Fruit fly (Drosophila melanogaster) whole organism, embryonic: ENCODE results near the gene Psn.

ENCODE experiments used
- CG10321 ChIP-seq: fragments of 200-800 bp; sonication (Bioruptor generic); IDR thresholded peaks from 2 replicates; pipeline ENCODE4 v1.3.6; 2022; ENCODE audit warnings: missing biosample characterization, missing genetic modification characterization
- CG12104 ChIP-seq: fragments of 200-800 bp; sonication (Bioruptor generic); optimal IDR thresholded peaks from 3 replicates; lab custom pipeline; 2016; ENCODE audit warnings: missing biosample characterization, missing genetic modification characterization
- CG12299 ChIP-seq: fragments of 200-800 bp; sonication (Bioruptor generic); optimal IDR thresholded peaks from 2 replicates; lab custom pipeline; 2018; ENCODE audit warnings: missing biosample characterization, mild to moderate bottlenecking, missing genetic modification characterization
- CG1603 ChIP-seq: fragments of 200-800 bp; sonication (Bioruptor generic); optimal IDR thresholded peaks from 2 replicates; lab custom pipeline; 2019; ENCODE audit warnings: missing biosample characterization, mild to moderate bottlenecking, missing genetic modification characterization, moderate library complexity
- CG16813 ChIP-seq: fragments of 200-800 bp; sonication (Bioruptor generic); IDR thresholded peaks from 3 replicates; pipeline ENCODE4 v1.3.6; 2022; ENCODE audit warnings: missing biosample characterization, missing genetic modification characterization; ENCODE audit not compliant: partially characterized antibody
- CG1792 ChIP-seq: fragments of 200-800 bp; sonication (Bioruptor generic); optimal IDR thresholded peaks from 2 replicates; lab custom pipeline; 2016; ENCODE audit warnings: missing biosample characterization, missing genetic modification characterization
- CG18262 ChIP-seq: fragments of 200-800 bp; optimal IDR thresholded peaks from 3 replicates; lab custom pipeline; 2019; ENCODE audit warnings: missing biosample characterization, mild to moderate bottlenecking, missing genetic modification characterization, moderate library complexity
- CG2889 ChIP-seq: fragments of 200-800 bp; sonication (Bioruptor generic); IDR thresholded peaks from 3 replicates; pipeline ENCODE4 v1.3.6; 2022; ENCODE audit warnings: missing biosample characterization, missing genetic modification characterization
- CG30431 ChIP-seq: fragments of 200-800 bp; sonication (Bioruptor generic); optimal IDR thresholded peaks from 2 replicates; lab custom pipeline; 2017; ENCODE audit warnings: missing biosample characterization, missing genetic modification characterization
- CG3065 ChIP-seq: fragments of 200-800 bp; sonication (Bioruptor generic); optimal IDR thresholded peaks from 2 replicates; lab custom pipeline; 2016; ENCODE audit warnings: missing biosample characterization, missing genetic modification characterization
- CG42726 ChIP-seq: fragments of 200-800 bp; sonication (Bioruptor generic); IDR thresholded peaks from 2 replicates; pipeline ENCODE4 v1.3.6; 2022; ENCODE audit warnings: missing biosample characterization, missing genetic modification characterization; ENCODE audit not compliant: partially characterized antibody
- CG4404 ChIP-seq: fragments of 200-800 bp; sonication (Bioruptor generic); IDR thresholded peaks from 2 replicates; pipeline ENCODE4 v1.3.6; 2022; ENCODE audit warnings: missing biosample characterization, missing genetic modification characterization
- CG4617 ChIP-seq: fragments of 200-800 bp; sonication (Bioruptor generic); optimal IDR thresholded peaks from 3 replicates; lab custom pipeline; 2016; ENCODE audit warnings: missing biosample characterization, missing genetic modification characterization, borderline replicate concordance
- CG6254 ChIP-seq: fragments of 200-800 bp; sonication (Bioruptor generic); optimal IDR thresholded peaks from 3 replicates; lab custom pipeline; 2017; ENCODE audit warnings: mild to moderate bottlenecking, missing biosample characterization, missing genetic modification reagents, missing genetic modification characterization
- CG7963 ChIP-seq: fragments of 200-800 bp; sonication (Bioruptor generic); IDR thresholded peaks from 3 replicates; pipeline ENCODE4 v1.3.6; 2022; ENCODE audit warnings: missing biosample characterization, missing genetic modification characterization; ENCODE audit not compliant: partially characterized antibody
- CG8290 ChIP-seq, 3 experiments: fragments of 200-800 bp; sonication (Bioruptor generic); optimal IDR thresholded peaks; 2 replicates each; lab custom pipeline; 2016 to 2019; ENCODE audit warnings: missing biosample characterization in 3 of 3, missing genetic modification characterization in 3 of 3, mild to moderate bottlenecking in 2 of 3, moderate library complexity in 1 of 3
- CG9932 ChIP-seq: fragments of 200-800 bp; sonication (Bioruptor generic); IDR thresholded peaks from 2 replicates; pipeline ENCODE4 v1.3.6; 2022; ENCODE audit warnings: missing biosample characterization, missing genetic modification characterization
- D ChIP-seq, 2 experiments: fragments of 200-800 bp in 1 of 2; fragments of >200 bp in 1 of 2; sonication (Bioruptor generic) in 1 of 2; optimal IDR thresholded peaks; 2 replicates in 1 of 2; 3 replicates in 1 of 2; lab custom pipeline; 2017; ENCODE audit warnings: mild to moderate bottlenecking in 1 of 2, missing biosample characterization in 1 of 2, missing genetic modification characterization in 1 of 2, missing genetic modification reagents in 1 of 2
- Dfd ChIP-seq, 2 experiments: fragments of >200 bp; optimal IDR thresholded peaks; 2 replicates each; lab custom pipeline; 2017; ENCODE audit warnings: missing biosample characterization in 2 of 2, missing genetic modification characterization in 2 of 2
- Dp ChIP-seq: fragments of 200-800 bp; sonication (Bioruptor generic); optimal IDR thresholded peaks from 2 replicates; lab custom pipeline; 2018; ENCODE audit warnings: missing biosample characterization, mild to moderate bottlenecking, missing genetic modification characterization, moderate library complexity
- Eip74EF ChIP-seq, 2 experiments: fragments of 200-800 bp in 1 of 2; fragments of >200 bp in 1 of 2; sonication (Bioruptor generic) in 1 of 2; optimal IDR thresholded peaks; 2 replicates each; lab custom pipeline; 2017 to 2019; ENCODE audit warnings: missing biosample characterization in 2 of 2, missing genetic modification characterization in 2 of 2, mild to moderate bottlenecking in 1 of 2, moderate library complexity in 1 of 2
- Ets97D ChIP-seq: fragments of 200-800 bp; sonication (Bioruptor generic); optimal IDR thresholded peaks from 3 replicates; lab custom pipeline; 2016; ENCODE audit warnings: missing biosample characterization, missing genetic modification characterization
- Hand ChIP-seq: fragments of 200-800 bp; sonication (Bioruptor generic); optimal IDR thresholded peaks from 2 replicates; lab custom pipeline; 2017; ENCODE audit warnings: mild to moderate bottlenecking, missing biosample characterization, missing genetic modification reagents, missing genetic modification characterization
- HmgD ChIP-seq: fragments of 200-800 bp; sonication (Bioruptor generic); optimal IDR thresholded peaks from 3 replicates; lab custom pipeline; 2016; ENCODE audit warnings: missing biosample characterization, missing genetic modification characterization
- Hmr ChIP-seq: fragments of 200-800 bp; sonication (Bioruptor generic); optimal IDR thresholded peaks from 3 replicates; lab custom pipeline; 2017; ENCODE audit warnings: mild to moderate bottlenecking, missing biosample characterization, missing genetic modification reagents, missing genetic modification characterization
- MBD-R2 ChIP-seq: fragments of 200-800 bp; sonication (Bioruptor generic); IDR thresholded peaks from 2 replicates; pipeline ENCODE4 v1.3.6; 2022; ENCODE audit warnings: missing biosample characterization, missing genetic modification characterization
- Med ChIP-seq: fragments of 200-800 bp; sonication (Bioruptor generic); peaks from one replicate; lab custom pipeline; 2016; ENCODE audit warnings: missing biosample characterization, missing genetic modification characterization, mild to moderate bottlenecking, inconsistent platforms, moderate library complexity
- Neu2 ChIP-seq: fragments of 200-800 bp; sonication (Bioruptor generic); optimal IDR thresholded peaks from 3 replicates; lab custom pipeline; 2016; ENCODE audit warnings: missing biosample characterization, missing genetic modification characterization, borderline replicate concordance
- Nf-YC ChIP-seq: fragments of 200-800 bp; optimal IDR thresholded peaks from 3 replicates; lab custom pipeline; 2019; ENCODE audit warnings: missing biosample characterization, mild to moderate bottlenecking, missing genetic modification characterization, moderate library complexity
- Rfx ChIP-seq: fragments of 200-800 bp; sonication (Bioruptor generic); IDR thresholded peaks from 2 replicates; pipeline ENCODE4 v1.3.6; 2022; ENCODE audit warnings: missing biosample characterization, missing genetic modification characterization
- Spps ChIP-seq: fragments of 200-800 bp; sonication (Bioruptor generic); optimal IDR thresholded peaks from 2 replicates; lab custom pipeline; 2018; ENCODE audit warnings: missing biosample characterization, mild to moderate bottlenecking, missing genetic modification characterization
- Sry-β ChIP-seq: fragments of 200-800 bp; sonication (Bioruptor generic); optimal IDR thresholded peaks from 2 replicates; lab custom pipeline; 2018; ENCODE audit warnings: missing biosample characterization, mild to moderate bottlenecking, missing genetic modification characterization, moderate library complexity
- ase ChIP-seq: fragments of 200-800 bp; sonication (Bioruptor generic); IDR thresholded peaks from 3 replicates; pipeline ENCODE4 v1.3.6; 2022; ENCODE audit warnings: missing biosample characterization, missing genetic modification characterization
- bbx ChIP-seq: fragments of 200-800 bp; sonication (Bioruptor generic); IDR thresholded peaks from 2 replicates; pipeline ENCODE4 v1.3.6; 2022; ENCODE audit warnings: missing biosample characterization, missing genetic modification characterization; ENCODE audit not compliant: partially characterized antibody
- btn ChIP-seq: fragments of 200-800 bp; sonication (Bioruptor generic); optimal IDR thresholded peaks from 2 replicates; lab custom pipeline; 2016; ENCODE audit warnings: missing biosample characterization, missing genetic modification characterization
- cg ChIP-seq: fragments of 200-800 bp; sonication (Bioruptor generic); optimal IDR thresholded peaks from 3 replicates; lab custom pipeline; 2019; ENCODE audit warnings: missing biosample characterization, mild to moderate bottlenecking, missing genetic modification characterization, moderate library complexity
- chm ChIP-seq: fragments of 200-800 bp; sonication (Bioruptor generic); IDR thresholded peaks from 2 replicates; pipeline ENCODE4 v1.3.6; 2022; ENCODE audit warnings: missing biosample characterization, missing genetic modification characterization
- crp ChIP-seq, 2 experiments: fragments of 200-800 bp; sonication (Bioruptor generic); optimal IDR thresholded peaks; 2 replicates in 1 of 2; 3 replicates in 1 of 2; lab custom pipeline; 2017; ENCODE audit warnings: missing biosample characterization in 2 of 2, missing genetic modification characterization in 2 of 2, mild to moderate bottlenecking in 1 of 2, moderate library complexity in 1 of 2
- maf-S ChIP-seq: fragments of 200-800 bp; sonication (Bioruptor generic); optimal IDR thresholded peaks from 2 replicates; lab custom pipeline; 2016; ENCODE audit warnings: missing biosample characterization, missing genetic modification characterization
- pb ChIP-seq: fragments of 200-800 bp; sonication (Bioruptor generic); optimal IDR thresholded peaks from 3 replicates; lab custom pipeline; 2016; ENCODE audit warnings: missing biosample characterization, missing genetic modification characterization
- ranshi ChIP-seq: fragments of 200-800 bp; sonication (Bioruptor generic); IDR thresholded peaks from 2 replicates; pipeline ENCODE4 v1.3.6; 2022; ENCODE audit warnings: missing biosample characterization, missing genetic modification characterization
- schlank ChIP-seq: fragments of 200-800 bp; sonication (Bioruptor generic); optimal IDR thresholded peaks from 2 replicates; lab custom pipeline; 2018; ENCODE audit warnings: missing biosample characterization, mild to moderate bottlenecking, missing genetic modification characterization
- sd ChIP-seq: fragments of 200-800 bp; sonication (Bioruptor generic); optimal IDR thresholded peaks from 3 replicates; lab custom pipeline; 2018; ENCODE audit warnings: missing biosample characterization, mild to moderate bottlenecking, missing genetic modification characterization, moderate library complexity
- stwl ChIP-seq: fragments of 200-800 bp; sonication (Bioruptor generic); optimal IDR thresholded peaks from 3 replicates; lab custom pipeline; 2018; ENCODE audit warnings: missing biosample characterization, mild to moderate bottlenecking, missing genetic modification characterization, moderate library complexity
- yki ChIP-seq: fragments of >200 bp; optimal IDR thresholded peaks from 3 replicates; lab custom pipeline; 2018

Psn gene

dm6 chr3L:20440902-20441429, 8.7 kb downstream of the Psn start (continued):
- TF ChIP-seq stwl (tag; lab: Kevin White, UChicago) (no peak), CG12104 (no peak), sd (tag; lab: Kevin White, UChicago) (peak; percentile 5), Rfx (GFP tag; lab: Robert Waterston, UW) (0 out of 2 replicates have a peak, but pooled peaks have one; percentile 5), CG6254 (GFP tag; lab: Kevin White, UChicago) (no peak), Spps (no peak), Dfd (GFP tag; optimal IDR thresholded peaks at IDR 0.05; lab: Kevin White, UChicago) (no peak), bbx (no peak), Med (GFP tag; lab: Kevin White, UChicago) (peak; percentile 74)

- no peak for TF ChIP-seq Neu2 (GFP tag; lab: Kevin White, UChicago)
- no peak for TF ChIP-seq MBD-R2 (GFP tag; lab: Robert Waterston, UW)
- TF ChIP-seq Nf-YC, result peak; percentile 80
- TF ChIP-seq maf-S (GFP tag; lab: Kevin White, UChicago), result no peak
- TF ChIP-seq schlank (tag; lab: Kevin White, UChicago), result peak; percentile 32
- TF ChIP-seq D (optimal IDR thresholded peaks at IDR 0.05; lab: Kevin White, UChicago), result no peak
- peak; percentile 92 for TF ChIP-seq D (GFP tag; optimal IDR thresholded peaks at IDR 0.05; lab: Kevin White, UChicago)
- no peak for TF ChIP-seq Sry-β (GFP tag; lab: Kevin White, UChicago)
- peak; percentile 87 for TF ChIP-seq CG12299 (tag; lab: Kevin White, UChicago)
- TF ChIP-seq CG4404 (GFP tag; lab: Robert Waterston, UW), result no peak; the same call in none of the 2 replicates
- TF ChIP-seq ase (GFP tag; lab: Robert Waterston, UW), result peak; percentile 52; the same call in 1 of the 3 replicates
- peak; percentile 95 for TF ChIP-seq CG18262
- no peak for TF ChIP-seq CG1792 (GFP tag; lab: Kevin White, UChicago)
- no peak for TF ChIP-seq btn (GFP tag; lab: Kevin White, UChicago)
- TF ChIP-seq CG3065, result peak; percentile 73
- no peak for TF ChIP-seq CG42726
- no peak for TF ChIP-seq HmgD (GFP tag; lab: Kevin White, UChicago)
- peak; percentile 94 for TF ChIP-seq Hmr (GFP tag; lab: Kevin White, UChicago)
- TF ChIP-seq pb (GFP tag; lab: Kevin White, UChicago), result no peak
- no peak for TF ChIP-seq CG16813 (GFP tag; lab: Robert Waterston, UW)
- no peak for TF ChIP-seq CG10321
- TF ChIP-seq Eip74EF (GFP tag; optimal IDR thresholded peaks at IDR 0.05; lab: Kevin White, UChicago), result peak in 1 of 2 experiments; percentile 90
- peak; percentile 75 for TF ChIP-seq CG8290 (GFP tag; optimal IDR thresholded peaks at IDR 0.05; lab: Kevin White, UChicago)
- no peak for TF ChIP-seq CG8290 (tag; optimal IDR thresholded peaks at IDR 0.05; lab: Kevin White, UChicago)
- peak; percentile 45 for TF ChIP-seq CG1603 (tag; lab: Kevin White, UChicago)
- no peak for TF ChIP-seq Dp (GFP tag; lab: Kevin White, UChicago)
- no peak for TF ChIP-seq yki (lab: Kevin White, UChicago)
- peak; percentile 55 for TF ChIP-seq chm (GFP tag; lab: Robert Waterston, UW)
- no peak for TF ChIP-seq Dfd (GFP tag; optimal IDR thresholded peaks at IDR 0.05; lab: Kevin White, UChicago)
- TF ChIP-seq Ets97D (GFP tag; lab: Kevin White, UChicago), result no peak
- peak; percentile 38 for TF ChIP-seq CG4617 (GFP tag; lab: Kevin White, UChicago)
- peak; percentile 71; the same call in 1 of the 2 replicates for TF ChIP-seq ranshi (GFP tag; lab: Robert Waterston, UW)
- TF ChIP-seq crp (GFP tag; optimal IDR thresholded peaks at IDR 0.05; lab: Kevin White, UChicago), result peak in 1 of 2 experiments; percentile 38
- TF ChIP-seq CG7963 (GFP tag; lab: Robert Waterston, UW), result no peak
- TF ChIP-seq CG30431 (GFP tag; lab: Kevin White, UChicago), result peak; percentile 69
- TF ChIP-seq CG9932 (GFP tag; lab: Robert Waterston, UW), result peak; percentile 65
- TF ChIP-seq sd (tag; lab: Kevin White, UChicago), result peak; percentile 51
- TF ChIP-seq cg (GFP tag; lab: Kevin White, UChicago), result no peak
- TF ChIP-seq CG2889 (GFP tag; lab: Robert Waterston, UW), result 0 out of 3 replicates have a peak, but pooled peaks have one; percentile 56
- peak; percentile 90 for TF ChIP-seq Hand
Observed at dm6 chr3L:20441632-20442469, 9.6 kb downstream of the Psn start, which contains the start of gene CG5910. TSS of gene CG5910 (plus strand) at chr3L:20442419.
